Worm (Caenorhabditis elegans): ENCODE results near the gene srsx-24.

Gene srsx-24

DNA sequence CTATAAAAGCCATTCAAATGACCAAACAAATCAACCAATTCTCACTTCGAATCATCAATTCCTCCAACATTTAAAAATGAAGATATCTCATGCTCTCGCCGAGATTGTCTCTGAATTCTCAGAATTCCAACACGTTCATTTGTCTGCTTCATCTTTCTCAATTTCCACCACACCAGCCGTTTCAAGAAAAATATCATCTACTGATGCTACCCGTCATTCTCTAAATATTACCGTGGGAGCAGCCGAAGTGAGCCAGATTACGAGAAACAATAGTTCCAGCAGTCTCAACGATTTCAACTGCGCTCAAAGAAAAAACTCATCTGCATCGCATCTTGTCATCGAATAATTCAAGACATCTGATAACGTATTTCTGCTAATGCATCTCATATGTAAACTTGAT, 35.6 kb upstream of the srsx-24 start, which contains the start of gene F18E3.12:
Gene F18E3.12 (plus strand): TSS at position 77 of the 400 bp plus-strand sequence.
- TF ChIP-seq unc-86 (tag; optimal IDR thresholded peaks at IDR 0.05) (no peak), hlh-13 (GFP tag; optimal IDR thresholded peaks at IDR 0.05) (no peak), rnt-1 (tag; optimal IDR thresholded peaks at IDR 0.05) (no peak), ttx-3 (tag; optimal IDR thresholded peaks at IDR 0.05) (no peak), elt-2 (tag; optimal IDR thresholded peaks at IDR 0.05) (no peak), hlh-8 (tag; optimal IDR thresholded peaks at IDR 0.05) (no peak), ahr-1 (tag; optimal IDR thresholded peaks at IDR 0.05) (no peak), C38D4.7 (GFP tag; optimal IDR thresholded peaks at IDR 0.05) (no peak), T23F11.4 (GFP tag; optimal IDR thresholded peaks at IDR 0.05) (no peak), ref-2 (tag; optimal IDR thresholded peaks at IDR 0.05) (no peak), pha-4 (tag; optimal IDR thresholded peaks at IDR 0.05) (no peak), K09A11.1 (tag; optimal IDR thresholded peaks at IDR 0.05; ENCODE audit: insufficient read depth) (no peak)

DNA sequence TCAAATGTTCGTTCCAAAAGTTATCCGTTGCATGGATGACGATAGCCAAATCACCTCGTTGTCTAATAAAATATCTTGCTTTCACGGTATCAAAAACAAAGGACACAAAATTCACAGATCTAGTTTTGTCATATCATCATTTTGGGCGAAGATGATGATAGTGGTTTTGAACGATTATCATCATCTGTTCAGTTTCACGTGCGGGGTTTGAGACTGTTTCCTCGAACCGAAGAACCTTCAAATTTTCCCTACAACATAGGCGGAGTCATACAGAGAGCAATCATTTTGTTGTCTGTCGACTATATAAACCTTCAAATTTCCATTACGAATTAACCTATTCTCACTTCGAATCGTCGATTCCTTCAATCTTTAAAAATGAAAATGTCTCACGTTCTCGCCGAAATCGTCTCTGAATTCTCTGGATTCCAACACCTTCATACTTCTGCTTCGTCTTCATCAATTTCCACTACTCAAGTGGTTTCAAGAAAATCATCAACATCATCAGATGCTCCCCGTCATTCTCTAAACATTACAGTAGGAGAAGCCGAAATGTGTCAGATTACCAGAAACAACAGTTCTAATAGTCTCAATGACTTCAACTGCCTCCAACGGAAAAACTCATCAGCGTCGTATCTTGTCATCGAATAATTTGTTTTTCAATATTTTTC, 34.0 kb upstream of the srsx-24 start, which contains the start of gene F18E3.11:
Gene F18E3.11 (plus strand): TSS at position 376 of the 668 bp plus-strand sequence.
- no peak for TF ChIP-seq rnt-1 (tag; optimal IDR thresholded peaks at IDR 0.05)
- TF ChIP-seq sox-4 (tag; optimal IDR thresholded peaks at IDR 0.05): no peak
- no peak for TF ChIP-seq fax-1 (tag; optimal IDR thresholded peaks at IDR 0.05)
- TF ChIP-seq madf-2 (tag; optimal IDR thresholded peaks at IDR 0.05): no peak
- no peak for TF ChIP-seq ceh-48 (tag; optimal IDR thresholded peaks at IDR 0.05)

DNA sequence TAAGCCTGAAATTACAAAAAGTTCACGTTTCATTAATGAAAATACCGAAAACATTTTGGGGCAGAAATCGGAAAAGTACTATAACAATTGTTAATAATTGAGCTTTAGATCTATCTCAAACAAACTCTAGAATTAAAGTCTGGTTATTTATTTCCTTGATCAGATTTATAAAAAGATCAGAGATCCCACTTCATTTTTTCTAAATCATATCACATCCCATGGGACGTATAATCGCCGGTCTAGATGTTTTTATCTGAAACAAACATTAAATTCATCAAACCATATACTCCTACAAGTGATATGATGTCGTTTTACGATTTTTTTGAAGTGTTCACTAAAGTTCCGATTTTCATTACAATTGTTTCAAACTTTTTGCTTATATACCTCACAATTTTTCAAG, 32.4 kb upstream of the srsx-24 start, which contains the start of gene str-41:
Gene str-41 (plus strand): TSS at position 301 of the 400 bp plus-strand sequence.
- TF ChIP-seq elt-4 (tag; optimal IDR thresholded peaks at IDR 0.05) (no peak), nfya-1 (tag; optimal IDR thresholded peaks at IDR 0.05) (no peak), ref-2 (tag; optimal IDR thresholded peaks at IDR 0.05) (no peak), ceh-22 (tag; optimal IDR thresholded peaks at IDR 0.05) (no peak), zip-5 (tag; optimal IDR thresholded peaks at IDR 0.05) (no peak), sdc-2 (tag; optimal IDR thresholded peaks at IDR 0.05) (no peak), unc-86 (tag; optimal IDR thresholded peaks at IDR 0.05) (no peak), elt-2 (tag; optimal IDR thresholded peaks at IDR 0.05) (no peak), ceh-2 (tag; optimal IDR thresholded peaks at IDR 0.05) (no peak), C38D4.7 (GFP tag; optimal IDR thresholded peaks at IDR 0.05) (no peak), ceh-14 (tag; optimal IDR thresholded peaks at IDR 0.05) (no peak), fkh-6 (tag; optimal IDR thresholded peaks at IDR 0.05) (no peak), nhr-11 (tag; optimal IDR thresholded peaks at IDR 0.05) (no peak), pqm-1 (tag; optimal IDR thresholded peaks at IDR 0.05) (no peak), ceh-34 (tag; optimal IDR thresholded peaks at IDR 0.05) (no peak), hlh-8 (tag; optimal IDR thresholded peaks at IDR 0.05) (no peak), ceh-9 (tag; optimal IDR thresholded peaks at IDR 0.05) (no peak)

DNA sequence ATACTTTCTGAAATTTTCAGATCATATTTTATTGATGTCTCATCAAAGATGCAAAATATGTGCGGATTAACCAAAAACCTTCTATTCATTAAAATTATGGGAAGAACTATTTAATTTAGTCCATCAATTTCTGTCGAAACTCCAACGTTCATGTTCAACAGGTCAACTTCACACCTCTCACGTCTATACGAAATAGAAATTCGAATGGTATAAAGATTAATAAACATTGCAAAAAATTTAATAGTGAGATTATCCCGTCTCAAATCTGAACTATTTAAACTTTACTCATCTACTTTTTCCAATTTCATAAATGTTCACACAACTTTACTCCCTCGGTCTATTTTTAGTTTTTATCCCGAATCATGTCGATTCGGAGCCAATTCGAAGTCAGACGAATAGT, 30.3 kb upstream of the srsx-24 start, which contains the start of gene R13D7.2:
Gene R13D7.2 (plus strand): TSS at position 301 of the 400 bp plus-strand sequence.
- TF ChIP-seq ama-1 (optimal IDR thresholded peaks at IDR 0.05) (no peak), ahr-1 (tag; optimal IDR thresholded peaks at IDR 0.05) (no peak), ttx-3 (tag; optimal IDR thresholded peaks at IDR 0.05) (no peak), rnt-1 (tag; optimal IDR thresholded peaks at IDR 0.05) (no peak), hlh-8 (tag; optimal IDR thresholded peaks at IDR 0.05) (no peak), ceh-2 (tag; optimal IDR thresholded peaks at IDR 0.05) (no peak)

DNA sequence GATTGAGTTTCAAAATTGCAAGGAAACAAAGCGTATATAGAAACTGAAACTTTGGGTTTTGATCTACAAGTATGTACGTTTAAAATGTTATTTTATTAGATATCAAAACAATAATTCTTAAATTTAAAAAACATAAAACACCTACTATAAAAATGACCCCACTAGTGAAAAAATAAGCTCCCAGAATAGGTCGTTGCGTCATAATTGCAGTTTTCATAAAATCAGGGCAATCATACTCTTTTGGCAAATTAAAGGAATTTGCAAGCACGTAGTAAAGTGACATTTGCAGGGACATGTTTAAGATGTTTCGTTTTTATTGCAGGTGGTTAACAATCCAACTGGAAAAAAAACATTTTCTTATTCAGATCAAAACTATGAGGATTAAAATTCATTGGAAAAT, 29.2 kb upstream of the srsx-24 start, which contains the start of gene srt-6:
Gene srt-6 (minus strand): TSS at position 295 of the 400 bp plus-strand sequence.
- TF ChIP-seq ceh-48 (tag; optimal IDR thresholded peaks at IDR 0.05): no peak
- no peak for TF ChIP-seq ceh-2 (tag; optimal IDR thresholded peaks at IDR 0.05)
- TF ChIP-seq ceh-31 (tag; optimal IDR thresholded peaks at IDR 0.05): no peak
- no peak for TF ChIP-seq sox-2 (GFP tag; IDR thresholded peaks at IDR 0.05)
- TF ChIP-seq ceh-24 (tag; optimal IDR thresholded peaks at IDR 0.05): no peak
- TF ChIP-seq unc-55 (GFP tag; optimal IDR thresholded peaks at IDR 0.05): no peak
- TF ChIP-seq lin-11 (tag; optimal IDR thresholded peaks at IDR 0.05): no peak
- TF ChIP-seq unc-3 (GFP tag; conservative IDR thresholded peaks at IDR 0.05): no peak
- no peak for TF ChIP-seq unc-3 (tag; optimal IDR thresholded peaks at IDR 0.05)
- TF ChIP-seq elt-4 (tag; optimal IDR thresholded peaks at IDR 0.05): no peak
- no peak for TF ChIP-seq K02D7.2 (tag; optimal IDR thresholded peaks at IDR 0.05)
- TF ChIP-seq dve-1 (tag; optimal IDR thresholded peaks at IDR 0.05): no peak
- no peak for TF ChIP-seq C38D4.7 (GFP tag; optimal IDR thresholded peaks at IDR 0.05)
- no peak for TF ChIP-seq hlh-8 (tag; optimal IDR thresholded peaks at IDR 0.05)
- no peak for TF ChIP-seq sox-4 (tag; optimal IDR thresholded peaks at IDR 0.05)
- no peak for TF ChIP-seq pat-9 (tag; optimal IDR thresholded peaks at IDR 0.05)
- no peak for TF ChIP-seq che-1 (tag; optimal IDR thresholded peaks at IDR 0.05)
- no peak for TF ChIP-seq nfya-1 (tag; optimal IDR thresholded peaks at IDR 0.05)
- TF ChIP-seq rnt-1 (tag; optimal IDR thresholded peaks at IDR 0.05): no peak
- TF ChIP-seq K09A11.1 (tag; optimal IDR thresholded peaks at IDR 0.05; ENCODE audit: insufficient read depth): no peak
